Worm (Caenorhabditis elegans): Measurements from ENCODE around the gene fipr-11.

DNA sequence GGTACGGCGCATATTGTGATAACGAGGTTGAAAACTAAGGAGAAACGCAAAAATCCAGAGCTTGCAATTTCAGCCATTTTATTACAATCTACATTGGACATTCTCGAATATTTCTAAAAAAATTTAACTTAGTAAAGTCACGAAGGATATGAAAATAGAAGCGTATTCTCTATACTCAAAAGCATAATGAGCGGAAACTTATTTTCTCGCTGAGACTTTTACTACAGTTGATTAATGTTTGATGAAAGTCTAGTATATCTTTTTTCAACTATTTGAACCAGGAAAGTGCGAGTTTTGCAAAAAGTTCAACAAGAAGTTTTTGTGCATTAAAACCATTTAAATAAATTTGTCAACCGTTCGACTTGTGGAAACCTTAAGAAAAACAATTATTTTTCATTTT lies 34.7 kb downstream of the fipr-11 start, which contains the start of gene srab-18:
- TF ChIP-seq ama-1 (optimal IDR thresholded peaks at IDR 0.05) = no peak
- TF ChIP-seq Y22D7AL.16 (tag; optimal IDR thresholded peaks at IDR 0.05) = no peak
- no peak for TF ChIP-seq pqm-1 (tag; optimal IDR thresholded peaks at IDR 0.05)
- TF ChIP-seq ceh-24 (tag; optimal IDR thresholded peaks at IDR 0.05) = no peak
- TF ChIP-seq elt-2 (tag; optimal IDR thresholded peaks at IDR 0.05) = no peak
- no peak for TF ChIP-seq pros-1 (tag; optimal IDR thresholded peaks at IDR 0.05)
- TF ChIP-seq lin-11 (tag; optimal IDR thresholded peaks at IDR 0.05) = no peak
- TF ChIP-seq ceh-9 (tag; optimal IDR thresholded peaks at IDR 0.05) = no peak
- no peak for TF ChIP-seq ceh-18 (tag; optimal IDR thresholded peaks at IDR 0.05)
- TF ChIP-seq pha-4 (tag; optimal IDR thresholded peaks at IDR 0.05) = no peak
- TF ChIP-seq hlh-8 (tag; optimal IDR thresholded peaks at IDR 0.05) = no peak

All from whole organism, late embryonic.